Worm (Caenorhabditis elegans): ENCODE results near the gene mut-15.
A peak's percentile ranks its signal among the peaks of the same experiment; 100 is the strongest.

mut-15 gene

DNA sequence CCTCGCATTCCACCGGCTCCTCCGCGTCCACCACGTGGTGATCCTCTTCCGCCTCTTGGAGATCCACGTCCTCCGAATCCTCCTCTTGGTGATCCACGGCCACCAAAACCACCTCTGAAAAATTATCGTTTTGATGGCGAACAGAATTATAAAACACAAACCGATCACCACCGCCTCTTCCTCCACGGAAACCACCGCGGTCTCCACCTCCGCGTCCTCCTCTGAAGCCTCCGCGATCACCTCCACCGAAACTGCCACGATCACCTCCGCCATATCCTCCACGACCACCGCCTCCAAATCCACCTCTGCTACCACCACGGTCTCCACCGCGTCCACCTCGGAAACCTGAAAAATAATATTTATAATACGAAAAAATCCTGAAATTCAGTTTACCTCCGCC, 807 bp upstream of the mut-15 start:
- peak; percentile 99 for TF ChIP-seq aha-1 (tag)
- peak; percentile 90 for TF ChIP-seq set-16 (GFP tag; IDR thresholded peaks at IDR 0.05)
- TF ChIP-seq nhr-10 (tag; optimal IDR thresholded peaks at IDR 0.05), result no peak

DNA sequence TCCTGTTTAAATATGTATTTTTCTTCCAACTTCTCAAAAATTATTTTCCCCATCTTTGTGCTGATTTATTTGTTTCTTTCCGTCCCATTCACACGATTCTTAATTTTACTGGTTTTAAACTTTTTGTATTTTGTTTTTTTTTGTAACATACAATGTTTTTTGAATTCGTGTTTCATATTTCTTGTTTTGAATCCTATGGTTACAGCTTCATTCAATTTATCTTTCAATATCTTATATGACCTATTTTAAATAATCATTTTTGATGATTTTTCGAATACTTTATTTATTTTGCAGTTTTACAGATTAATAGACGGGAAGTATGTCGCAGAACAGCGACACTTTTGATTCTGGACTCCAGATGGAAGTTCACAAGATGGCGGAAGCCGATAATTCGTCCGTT, 2.5 kb downstream of the mut-15 start, which contains the start of gene hrde-2:
Gene hrde-2, plus strand, starts transcription at position 301 of the 400 bp plus-strand sequence.
- TF ChIP-seq ceh-62 (tag; optimal IDR thresholded peaks at IDR 0.05) (no peak), madf-9 (GFP tag; conservative IDR thresholded peaks at IDR 0.05) (no peak), dve-1 (tag; optimal IDR thresholded peaks at IDR 0.05; ENCODE audit: insufficient read depth) (no peak), mdl-1 (tag; optimal IDR thresholded peaks at IDR 0.05) (no peak), lin-38 (GFP tag; IDR thresholded peaks at IDR 0.05) (no peak), zfp-2 (tag; optimal IDR thresholded peaks at IDR 0.05) (no peak), saeg-2 (GFP tag; IDR thresholded peaks at IDR 0.05) (no peak), tag-97 (GFP tag; IDR thresholded peaks at IDR 0.05) (no peak), php-3 (GFP tag; IDR thresholded peaks at IDR 0.05) (no peak), nhr-77 (tag; optimal IDR thresholded peaks at IDR 0.05) (no peak), rbr-2 (tag; optimal IDR thresholded peaks at IDR 0.05) (no peak), ceh-44 (GFP tag; IDR thresholded peaks at IDR 0.05) (no peak), lin-39 (tag; optimal IDR thresholded peaks at IDR 0.05) (no peak), cey-2 (tag; optimal IDR thresholded peaks at IDR 0.05; ENCODE audit: borderline replicate concordance, insufficient read depth) (no peak), nhr-111 (GFP tag; optimal IDR thresholded peaks at IDR 0.05) (no peak), ztf-7 (tag; optimal IDR thresholded peaks at IDR 0.05) (no peak)

DNA sequence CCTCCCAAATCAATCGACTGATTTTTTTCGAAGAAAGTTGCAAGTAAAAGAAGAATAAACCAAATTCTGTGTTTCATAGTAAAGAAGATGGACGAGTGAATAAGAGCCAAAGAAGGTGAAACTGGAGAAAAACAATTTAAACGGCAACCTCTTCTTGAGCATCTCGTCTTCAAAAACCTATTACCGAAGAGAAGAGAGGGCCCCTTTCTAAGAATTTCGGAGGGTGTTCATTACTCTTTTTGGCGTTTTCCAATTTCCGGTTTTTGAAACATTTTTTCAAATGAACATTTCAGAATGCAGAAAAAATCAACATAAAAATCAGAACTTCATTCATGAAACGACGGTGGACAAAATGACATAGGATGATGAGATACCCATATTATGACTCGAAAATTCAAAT, 9.2 kb downstream of the mut-15 start, which contains the start of gene nmr-2:
Gene nmr-2, minus strand, starts transcription at position 101 of the 400 bp plus-strand sequence.
- TF ChIP-seq ztf-7 (tag; optimal IDR thresholded peaks at IDR 0.05) (no peak), ama-1 (optimal IDR thresholded peaks at IDR 0.05) (peak; percentile 42)

DNA sequence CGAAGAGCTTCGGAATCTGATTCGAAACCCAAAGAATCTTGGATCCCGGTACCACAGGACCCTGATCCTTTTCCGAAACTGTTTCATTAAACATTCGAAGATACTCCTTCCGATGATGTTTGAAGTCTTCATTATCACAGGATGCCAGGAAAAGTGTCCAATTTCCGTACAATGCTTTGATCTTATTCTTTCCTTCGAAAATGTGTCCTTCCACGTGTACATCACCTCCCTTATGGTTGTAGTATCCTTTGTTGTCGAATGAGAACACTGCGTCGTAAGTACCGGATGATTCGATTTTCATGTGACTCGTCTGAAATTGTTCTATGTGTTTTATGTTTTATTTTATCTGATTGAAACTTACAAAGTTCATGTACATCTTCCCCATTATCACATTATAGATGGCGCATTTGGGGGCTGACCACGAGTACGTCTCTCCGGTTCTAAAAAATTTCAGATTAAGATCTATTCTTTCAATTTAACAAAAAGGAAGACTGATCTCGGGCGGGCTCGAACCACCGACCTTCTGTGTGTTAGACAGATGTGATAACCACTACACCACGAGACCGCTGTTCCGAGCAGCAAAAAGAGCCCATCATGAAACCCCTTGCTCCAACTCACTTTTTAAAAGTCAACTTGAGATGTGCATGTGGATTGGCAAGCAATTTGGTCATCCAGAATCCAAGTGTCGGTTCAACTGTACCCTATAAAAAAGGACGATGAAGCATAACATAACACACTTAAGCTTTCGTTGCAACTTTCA, 10.4 kb downstream of the mut-15 start:
- TF ChIP-seq Y5F2A.4 (GFP tag; optimal IDR thresholded peaks at IDR 0.05), result no peak
- no peak; the same call in 1 of the 2 replicates for TF ChIP-seq mdt-29 (GFP tag; IDR thresholded peaks at IDR 0.05)
- no peak for TF ChIP-seq arid-1 (GFP tag; conservative IDR thresholded peaks at IDR 0.05)
- 0 out of 2 replicates have a peak, but pooled peaks have one; percentile 43 for TF ChIP-seq snpc-1.2 (GFP tag; IDR thresholded peaks at IDR 0.05)
- TF ChIP-seq nhr-111 (GFP tag; optimal IDR thresholded peaks at IDR 0.05), result no peak
- TF ChIP-seq unc-62 (GFP tag; optimal IDR thresholded peaks at IDR 0.05 in 1 of 2), result peak in 1 of 2 experiments; percentile 60
- TF ChIP-seq unc-62 (tag; optimal IDR thresholded peaks at IDR 0.05), result no peak
- TF ChIP-seq lin-29 (GFP tag; IDR thresholded peaks at IDR 0.05), result no peak
- TF ChIP-seq nhr-42 (GFP tag; IDR thresholded peaks at IDR 0.05), result 0 out of 2 replicates have a peak, but pooled peaks have one; percentile 14
- 0 out of 2 replicates have a peak, but pooled peaks have one; percentile 19 for TF ChIP-seq ceh-44 (GFP tag; IDR thresholded peaks at IDR 0.05)
- TF ChIP-seq gei-8 (GFP tag; optimal IDR thresholded peaks at IDR 0.05), result peak; percentile 46
- no peak for TF ChIP-seq ceh-28 (tag; optimal IDR thresholded peaks at IDR 0.05)
- TF ChIP-seq spr-1 (tag; optimal IDR thresholded peaks at IDR 0.05), result peak; percentile 21
- no peak for TF ChIP-seq skn-1 (tag; optimal IDR thresholded peaks at IDR 0.05)
- peak; percentile 16 for TF ChIP-seq hlh-11 (tag; optimal IDR thresholded peaks at IDR 0.05)
- TF ChIP-seq pqm-1 (tag; optimal IDR thresholded peaks at IDR 0.05), result no peak
- 0 out of 2 replicates have a peak, but pooled peaks have one; percentile 15 for TF ChIP-seq lim-7 (GFP tag; IDR thresholded peaks at IDR 0.05)
- TF ChIP-seq zag-1 (tag; optimal IDR thresholded peaks at IDR 0.05), result no peak
- TF ChIP-seq aha-1 (tag), result peak; percentile 46
- no peak for TF ChIP-seq dmd-9 (GFP tag; IDR thresholded peaks at IDR 0.05)
- TF ChIP-seq hmg-1.1 (GFP tag; IDR thresholded peaks at IDR 0.05), result peak; percentile 17; the same call in 1 of the 2 replicates
- TF ChIP-seq nhr-77 (tag; optimal IDR thresholded peaks at IDR 0.05), result no peak
- 0 out of 2 replicates have a peak, but pooled peaks have one; percentile 33 for TF ChIP-seq pha-4 (GFP tag; IDR thresholded peaks at IDR 0.05)
- no peak for TF ChIP-seq pha-4 (tag; optimal IDR thresholded peaks at IDR 0.05)
- peak; percentile 29 for TF ChIP-seq hlh-30 (tag; optimal IDR thresholded peaks at IDR 0.05; ENCODE audit: insufficient read depth)
- TF ChIP-seq daf-16 (GFP tag; optimal IDR thresholded peaks at IDR 0.05), result no peak
- no peak for TF ChIP-seq daf-16 (tag; optimal IDR thresholded peaks at IDR 0.05)
- peak; percentile 60 for TF ChIP-seq vab-7 (GFP tag; IDR thresholded peaks at IDR 0.05)
- TF ChIP-seq mxl-3 (GFP tag; optimal IDR thresholded peaks at IDR 0.05), result no peak

All from whole organism, L4 larva.